Worm (Caenorhabditis elegans) whole organism, early embryonic: Measurements from ENCODE around the gene daf-2.

Experiments
- ama-1 ChIP-seq: fragments of 150-350 bp; optimal IDR thresholded peaks from 2 replicates; lab custom pipeline; 2014
- ceh-36 ChIP-seq: sonication (generic microtip); optimal IDR thresholded peaks from 2 replicates; lab custom pipeline; 2016; ENCODE audit warnings: missing genetic modification characterization, inconsistent platforms, missing compliant biosample characterization
- ets-7 ChIP-seq: sonication (generic microtip); optimal IDR thresholded peaks from 2 replicates; lab custom pipeline; 2016; ENCODE audit warnings: missing genotype, missing genetic modification characterization, missing compliant biosample characterization
- flt-1 ChIP-seq: fragments of 200-800 bp; sonication (Bioruptor generic); IDR thresholded peaks from 2 replicates; pipeline ENCODE4 v1.3.6; 2022; ENCODE audit warnings: missing genetic modification characterization, missing compliant biosample characterization
- hmbx-1 ChIP-seq: sonication (generic microtip); optimal IDR thresholded peaks from 2 replicates; lab custom pipeline; 2016; ENCODE audit warnings: mild to moderate bottlenecking, missing genetic modification characterization, missing compliant biosample characterization
- hmg-4 ChIP-seq: fragments of 200-800 bp; sonication (Bioruptor generic); optimal IDR thresholded peaks from 2 replicates; lab custom pipeline; 2018; ENCODE audit warnings: mild to moderate bottlenecking, missing genetic modification characterization, missing compliant biosample characterization
- hnd-1 ChIP-seq: sonication (generic microtip); optimal IDR thresholded peaks from 2 replicates; lab custom pipeline; 2016; ENCODE audit warnings: missing genetic modification characterization, missing compliant biosample characterization
- pes-1 ChIP-seq: fragments of 200-800 bp; sonication (Bioruptor generic); IDR thresholded peaks from 2 replicates; pipeline ENCODE4 v1.3.6; 2022; ENCODE audit warnings: missing genetic modification reagents, missing genetic modification characterization, missing compliant biosample characterization
- scrt-1 ChIP-seq: fragments of 200-800 bp; sonication (Bioruptor generic); IDR thresholded peaks from 2 replicates; pipeline ENCODE4 v1.3.6; 2022; ENCODE audit warnings: missing genetic modification characterization, missing compliant biosample characterization
- sea-1 ChIP-seq: fragments of 200-800 bp; sonication (Bioruptor generic); conservative IDR thresholded peaks from 2 replicates; pipeline ENCODE4 v1.3.6; 2022; ENCODE audit warnings: missing genetic modification characterization, missing compliant biosample characterization
- tbx-37 ChIP-seq: fragments of 200-800 bp; sonication (Bioruptor generic); conservative IDR thresholded peaks from 2 replicates; pipeline ENCODE4 v1.3.6; 2022; ENCODE audit warnings: missing genetic modification reagents, missing genetic modification characterization, missing compliant biosample characterization
- tra-4 ChIP-seq: sonication (generic microtip); optimal IDR thresholded peaks from 2 replicates; lab custom pipeline; 2017; ENCODE audit warnings: missing genetic modification characterization, missing compliant biosample characterization

ce11 chrIII:3066769-3067168 is 26.1 kb upstream of the daf-2 start:
- TF ChIP-seq tbx-37 (GFP tag; lab: Robert Waterston, UW) (no peak), scrt-1 (GFP tag; lab: Robert Waterston, UW) (no peak), hnd-1 (tag; lab: Kevin White, UChicago) (no peak), ama-1 (lab: Kevin White, UChicago) (no peak), pes-1 (no peak), hmg-4 (no peak), flt-1 (no peak), ceh-36 (tag; lab: Kevin White, UChicago) (no peak), sea-1 (GFP tag; lab: Robert Waterston, UW) (no peak), tra-4 (tag; lab: Kevin White, UChicago) (no peak), hmbx-1 (tag; lab: Kevin White, UChicago) (no peak), ets-7 (no peak)
